Worm (Caenorhabditis elegans) whole organism, young adult: ENCODE measurements around the gene srh-274.

Experiments used
- cebp-1 ChIP-seq, 2 experiments: fragments of 200-800 bp in 1 of 2; sonication (Bioruptor generic) in 1 of 2; sonication (generic microtip) in 1 of 2; IDR thresholded peaks in 1 of 2; optimal IDR thresholded peaks in 1 of 2; 2 replicates each; pipeline versions ENCODE4 v1.3.6 to Lab custom; 2017 to 2022; ENCODE audit warnings: missing compliant biosample characterization in 2 of 2, missing genetic modification characterization in 2 of 2, mild to moderate bottlenecking in 1 of 2, missing genetic modification reagents in 1 of 2, moderate library complexity in 1 of 2
- ceh-58 ChIP-seq: fragments of 200-800 bp; sonication (Bioruptor generic); IDR thresholded peaks from 2 replicates; pipeline ENCODE4 v1.3.6; 2022; ENCODE audit warnings: missing genetic modification characterization, missing compliant biosample characterization
- ceh-91 ChIP-seq: fragments of 200-800 bp; sonication (Bioruptor generic); IDR thresholded peaks from 2 replicates; pipeline ENCODE4 v1.3.6; 2022; ENCODE audit warnings: missing genetic modification reagents, missing genetic modification characterization, missing compliant biosample characterization
- dpl-1 ChIP-seq: fragments of 150-350 bp; optimal IDR thresholded peaks from 2 replicates; lab custom pipeline; 2014; ENCODE audit warnings: missing biosample characterization, missing genetic modification reagents, missing genetic modification characterization
- lin-40 ChIP-seq: sonication (generic microtip); optimal IDR thresholded peaks from 2 replicates; lab custom pipeline; 2016; ENCODE audit warnings: missing genetic modification characterization, mild to moderate bottlenecking, missing compliant biosample characterization, missing genotype, missing genetic modification reagents
- nfya-2 ChIP-seq: fragments of 200-800 bp; sonication (Bioruptor generic); IDR thresholded peaks from 2 replicates; pipeline ENCODE4 v1.3.6; 2022; ENCODE audit warnings: missing genetic modification reagents, missing genetic modification characterization, missing compliant biosample characterization

DNA sequence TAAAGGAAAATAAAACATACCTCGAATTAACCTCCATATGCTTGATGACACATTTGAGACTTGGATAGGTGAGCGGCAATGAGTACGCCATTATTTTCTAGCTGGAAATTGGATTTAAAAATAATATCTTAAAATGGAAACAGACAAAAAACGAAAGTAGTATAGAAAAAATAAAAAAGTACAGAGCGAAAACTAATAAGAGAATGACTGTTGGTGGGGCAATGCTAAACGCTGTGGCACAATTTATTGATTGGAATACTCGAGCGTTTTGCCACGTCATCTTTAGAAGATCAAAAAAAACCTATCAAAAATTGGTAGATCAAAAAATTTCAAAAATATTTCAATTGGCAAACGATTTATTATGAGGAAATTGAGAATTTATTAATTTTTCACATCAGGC lies 34.9 kb upstream of the srh-274 start, which contains the start of gene fbxc-32:
- TF ChIP-seq lin-40 (tag; lab: Kevin White, UChicago) (no peak), cebp-1 (GFP tag; IDR thresholded peaks at IDR 0.05; lab: Robert Waterston, UW) (no peak), cebp-1 (tag; optimal IDR thresholded peaks at IDR 0.05; lab: Kevin White, UChicago) (no peak), nfya-2 (GFP tag; lab: Robert Waterston, UW) (no peak), ceh-58 (no peak), dpl-1 (GFP tag; lab: Kevin White, UChicago) (no peak), ceh-91 (GFP tag; lab: Robert Waterston, UW) (no peak)
